Fruit fly (Drosophila melanogaster) whole organism, embryonic: Measurements from ENCODE around the gene CG8675.
A peak's percentile ranks its signal among the peaks of the same experiment; 100 is the strongest.

ENCODE experiments used
- Atf3 ChIP-seq: fragments of 200-800 bp; sonication (Bioruptor generic); optimal IDR thresholded peaks from 3 replicates; lab custom pipeline; 2016; ENCODE audit warnings: missing biosample characterization, missing genetic modification characterization
- CG12659 ChIP-seq: fragments of 200-800 bp; sonication (Bioruptor generic); optimal IDR thresholded peaks from 3 replicates; lab custom pipeline; 2017; ENCODE audit warnings: mild to moderate bottlenecking, missing biosample characterization, missing genetic modification reagents, missing genetic modification characterization
- CG13894 ChIP-seq: fragments of 200-800 bp; sonication (Bioruptor generic); optimal IDR thresholded peaks from 3 replicates; lab custom pipeline; 2018; ENCODE audit warnings: missing biosample characterization, mild to moderate bottlenecking, missing genetic modification characterization, moderate library complexity
- CG17385 ChIP-seq: fragments of 200-800 bp; sonication (Bioruptor generic); optimal IDR thresholded peaks from 3 replicates; lab custom pipeline; 2018; ENCODE audit warnings: missing biosample characterization, mild to moderate bottlenecking, missing genetic modification characterization
- CG17829 ChIP-seq: fragments of 200-800 bp; optimal IDR thresholded peaks from 2 replicates; lab custom pipeline; 2019; ENCODE audit warnings: missing biosample characterization, mild to moderate bottlenecking, missing genetic modification characterization, moderate library complexity
- CG18599 ChIP-seq: fragments of 200-800 bp; sonication (Bioruptor generic); optimal IDR thresholded peaks from 3 replicates; lab custom pipeline; 2017; ENCODE audit warnings: missing biosample characterization, missing genetic modification characterization, mild to moderate bottlenecking, moderate library complexity, missing genetic modification reagents
- CG2116 ChIP-seq: fragments of 200-800 bp; sonication (Bioruptor generic); optimal IDR thresholded peaks from 3 replicates; lab custom pipeline; 2018; ENCODE audit warnings: missing biosample characterization, mild to moderate bottlenecking, missing genetic modification characterization
- CG2678 ChIP-seq: fragments of 200-800 bp; sonication (Bioruptor generic); optimal IDR thresholded peaks from 3 replicates; lab custom pipeline; 2019; ENCODE audit warnings: missing biosample characterization, mild to moderate bottlenecking, missing genetic modification characterization, moderate library complexity
- CG3726 ChIP-seq: fragments of 200-800 bp; sonication (Bioruptor generic); IDR thresholded peaks from 3 replicates; pipeline ENCODE4, ENCODE4 v1.3.6; 2022; ENCODE audit warnings: missing biosample characterization, missing genetic modification characterization
- CG3838 ChIP-seq: fragments of 200-800 bp; sonication (Bioruptor generic); optimal IDR thresholded peaks from 3 replicates; lab custom pipeline; 2016; ENCODE audit warnings: missing biosample characterization, missing genetic modification characterization
- CG3847 ChIP-seq: fragments of 200-800 bp; sonication (Bioruptor generic); IDR thresholded peaks from 2 replicates; pipeline ENCODE4 v1.3.6; 2022; ENCODE audit warnings: missing biosample characterization, missing genetic modification characterization
- CG4282 ChIP-seq: fragments of 200-800 bp; sonication (Bioruptor generic); optimal IDR thresholded peaks from 2 replicates; lab custom pipeline; 2016; ENCODE audit warnings: missing biosample characterization, missing genetic modification characterization
- CG4404 ChIP-seq: fragments of 200-800 bp; sonication (Bioruptor generic); IDR thresholded peaks from 2 replicates; pipeline ENCODE4 v1.3.6; 2022; ENCODE audit warnings: missing biosample characterization, missing genetic modification characterization
- CG8281 ChIP-seq: fragments of 200-800 bp; sonication (Bioruptor generic); optimal IDR thresholded peaks from 2 replicates; lab custom pipeline; 2018; ENCODE audit warnings: missing biosample characterization, mild to moderate bottlenecking, missing genetic modification characterization, moderate library complexity
- CG8478 ChIP-seq: fragments of >200 bp; optimal IDR thresholded peaks from 2 replicates; lab custom pipeline; 2018
- Dek ChIP-seq: fragments of 200-800 bp; sonication (Bioruptor generic); optimal IDR thresholded peaks from 3 replicates; lab custom pipeline; 2019; ENCODE audit warnings: missing biosample characterization, mild to moderate bottlenecking, missing genetic modification characterization, moderate library complexity
- Dfd ChIP-seq, 2 experiments: fragments of >200 bp; optimal IDR thresholded peaks; 2 replicates each; lab custom pipeline; 2017; ENCODE audit warnings: missing biosample characterization in 2 of 2, missing genetic modification characterization in 2 of 2
- Fer2 ChIP-seq: fragments of 200-800 bp; sonication (Bioruptor generic); optimal IDR thresholded peaks from 2 replicates; lab custom pipeline; 2018; ENCODE audit warnings: missing biosample characterization, mild to moderate bottlenecking, missing genetic modification characterization, moderate library complexity
- Hey ChIP-seq: fragments of 200-800 bp; sonication (Bioruptor generic); optimal IDR thresholded peaks from 3 replicates; lab custom pipeline; 2018; ENCODE audit warnings: missing biosample characterization, mild to moderate bottlenecking, missing genetic modification characterization
- Lim3 ChIP-seq: fragments of 200-800 bp; sonication (Bioruptor generic); IDR thresholded peaks from 2 replicates; pipeline ENCODE4 v1.3.6; 2022; ENCODE audit warnings: missing biosample characterization, missing genetic modification characterization
- MESR4 ChIP-seq: fragments of 200-800 bp; sonication (Bioruptor generic); optimal IDR thresholded peaks from 2 replicates; lab custom pipeline; 2018; ENCODE audit warnings: missing biosample characterization, mild to moderate bottlenecking, missing genetic modification characterization, moderate library complexity
- MTF-1 ChIP-seq: fragments of 200-800 bp; sonication (Bioruptor generic); optimal IDR thresholded peaks from 2 replicates; lab custom pipeline; 2018; ENCODE audit warnings: missing biosample characterization, mild to moderate bottlenecking, missing genetic modification characterization, borderline replicate concordance
- Med ChIP-seq: fragments of 200-800 bp; sonication (Bioruptor generic); peaks from one replicate; lab custom pipeline; 2016; ENCODE audit warnings: missing biosample characterization, missing genetic modification characterization, mild to moderate bottlenecking, inconsistent platforms, moderate library complexity
- Neu2 ChIP-seq: fragments of 200-800 bp; sonication (Bioruptor generic); optimal IDR thresholded peaks from 3 replicates; lab custom pipeline; 2016; ENCODE audit warnings: missing biosample characterization, missing genetic modification characterization, borderline replicate concordance
- Ptx1 ChIP-seq: fragments of 200-800 bp; sonication (Bioruptor generic); IDR thresholded peaks from 2 replicates; pipeline ENCODE4 v1.3.6; 2022; ENCODE audit warnings: missing biosample characterization, missing genetic modification characterization
- Side ChIP-seq: fragments of 200-800 bp; sonication (Bioruptor generic); optimal IDR thresholded peaks from 2 replicates; lab custom pipeline; 2016; ENCODE audit warnings: missing biosample characterization, missing genetic modification characterization
- Sox102F ChIP-seq: fragments of 200-800 bp; sonication (Bioruptor generic); optimal IDR thresholded peaks from 2 replicates; lab custom pipeline; 2018; ENCODE audit warnings: missing biosample characterization, mild to moderate bottlenecking, missing genetic modification characterization, moderate library complexity
- Vsx1 ChIP-seq: fragments of 200-800 bp; sonication (Bioruptor generic); optimal IDR thresholded peaks from 2 replicates; lab custom pipeline; 2017; ENCODE audit warnings: missing biosample characterization, mild to moderate bottlenecking, missing genetic modification characterization, missing genetic modification reagents
- ac ChIP-seq: fragments of 200-800 bp; sonication (Bioruptor generic); optimal IDR thresholded peaks from 3 replicates; lab custom pipeline; 2017; ENCODE audit warnings: missing biosample characterization, mild to moderate bottlenecking, missing genetic modification characterization
- aop ChIP-seq: fragments of 200-800 bp; sonication (Bioruptor generic); IDR thresholded peaks from 2 replicates; pipeline ENCODE4 v1.3.6; 2022; ENCODE audit warnings: missing biosample characterization, missing genetic modification characterization
- bcd ChIP-seq: fragments of 200-800 bp; sonication (Bioruptor generic); optimal IDR thresholded peaks from 2 replicates; lab custom pipeline; 2017; ENCODE audit warnings: missing biosample characterization, mild to moderate bottlenecking, missing genetic modification characterization
- cato ChIP-seq: fragments of 200-800 bp; sonication (Bioruptor generic); optimal IDR thresholded peaks from 2 replicates; lab custom pipeline; 2016; ENCODE audit warnings: missing biosample characterization, missing genetic modification characterization, borderline replicate concordance
- chinmo ChIP-seq: fragments of 200-800 bp; sonication (Bioruptor generic); IDR thresholded peaks from 4 replicates; pipeline ENCODE4 v1.3.6; 2022; ENCODE audit warnings: missing biosample characterization, missing genetic modification characterization; ENCODE audit not compliant: partially characterized antibody
- ewg ChIP-seq: fragments of 200-800 bp; sonication (Bioruptor generic); optimal IDR thresholded peaks from 3 replicates; lab custom pipeline; 2017; ENCODE audit warnings: mild to moderate bottlenecking, missing biosample characterization, missing genetic modification reagents, missing genetic modification characterization
- exex ChIP-seq: fragments of 200-800 bp; sonication (Bioruptor generic); optimal IDR thresholded peaks from 4 replicates; lab custom pipeline; 2018; ENCODE audit warnings: missing biosample characterization, mild to moderate bottlenecking, missing genetic modification characterization, moderate library complexity
- fd96Cb ChIP-seq: fragments of 200-800 bp; sonication (Bioruptor generic); optimal IDR thresholded peaks from 2 replicates; lab custom pipeline; 2018; ENCODE audit warnings: missing biosample characterization, mild to moderate bottlenecking, missing genetic modification characterization, moderate library complexity
- gsb ChIP-seq: fragments of 200-800 bp; sonication (Bioruptor generic); IDR thresholded peaks from 2 replicates; pipeline ENCODE4 v1.3.6; 2022; ENCODE audit warnings: missing biosample characterization, missing genetic modification characterization
- gsb-n ChIP-seq: fragments of 200-800 bp; sonication (Bioruptor generic); optimal IDR thresholded peaks from 3 replicates; lab custom pipeline; 2018; ENCODE audit warnings: missing biosample characterization, mild to moderate bottlenecking, missing genetic modification characterization
- hb ChIP-seq: fragments of 200-800 bp; sonication (Bioruptor generic); IDR thresholded peaks from 3 replicates; pipeline ENCODE4 v1.3.6; 2022; ENCODE audit warnings: missing biosample characterization, missing genetic modification characterization; ENCODE audit not compliant: partially characterized antibody
- mam ChIP-seq: fragments of 200-800 bp; sonication (Bioruptor generic); optimal IDR thresholded peaks from 3 replicates; lab custom pipeline; 2016; ENCODE audit warnings: missing biosample characterization, missing genetic modification characterization
- mirr ChIP-seq: fragments of 200-800 bp; sonication (Bioruptor generic); optimal IDR thresholded peaks from 3 replicates; lab custom pipeline; 2018; ENCODE audit warnings: missing biosample characterization, mild to moderate bottlenecking, missing genetic modification characterization
- pzg ChIP-seq: fragments of 200-800 bp; sonication (Bioruptor generic); optimal IDR thresholded peaks from 3 replicates; lab custom pipeline; 2018; ENCODE audit warnings: missing biosample characterization, mild to moderate bottlenecking, missing genetic modification characterization, moderate library complexity
- rib ChIP-seq: fragments of 200-800 bp; sonication (Bioruptor generic); IDR thresholded peaks from 2 replicates; pipeline ENCODE4 v1.3.6; 2022; ENCODE audit warnings: missing biosample characterization, missing genetic modification characterization
- row ChIP-seq: fragments of 200-800 bp; sonication (Bioruptor generic); IDR thresholded peaks from 3 replicates; pipeline ENCODE4 v1.3.6; 2022; ENCODE audit warnings: missing biosample characterization, missing genetic modification characterization
- sisA ChIP-seq: fragments of 200-800 bp; sonication (Bioruptor generic); IDR thresholded peaks from 2 replicates; pipeline ENCODE4 v1.3.6; 2022; ENCODE audit warnings: missing biosample characterization, missing genetic modification characterization
- sna ChIP-seq: fragments of 200-800 bp; sonication (Bioruptor generic); IDR thresholded peaks from 2 replicates; pipeline ENCODE4 v1.3.6; 2022; ENCODE audit warnings: missing biosample characterization, missing genetic modification characterization; ENCODE audit not compliant: partially characterized antibody
- sug ChIP-seq: fragments of 200-800 bp; optimal IDR thresholded peaks from 2 replicates; lab custom pipeline; 2019; ENCODE audit warnings: missing biosample characterization, mild to moderate bottlenecking, missing genetic modification characterization, moderate library complexity
- vvl ChIP-seq: fragments of 200-800 bp; sonication (Bioruptor generic); IDR thresholded peaks from 2 replicates; pipeline ENCODE4 v1.3.6; 2022; ENCODE audit warnings: missing biosample characterization, missing genetic modification characterization
- zen2 ChIP-seq: fragments of 200-800 bp; sonication (Bioruptor generic); IDR thresholded peaks from 3 replicates; pipeline ENCODE4 v1.3.6; 2022; ENCODE audit warnings: missing biosample characterization, missing genetic modification characterization; ENCODE audit not compliant: partially characterized antibody

Gene CG8675

dm6 chrX:17294979-17295378 is 45.7 kb upstream of the CG8675 start (continued):
- no peak for TF ChIP-seq CG8478 (lab: Kevin White, UChicago)
- TF ChIP-seq CG3726 (GFP tag; lab: Robert Waterston, UW): no peak
- TF ChIP-seq MTF-1 (GFP tag; lab: Kevin White, UChicago): no peak
- peak; percentile 54 for TF ChIP-seq Med (GFP tag; lab: Kevin White, UChicago)
- TF ChIP-seq Dfd (GFP tag; optimal IDR thresholded peaks at IDR 0.05; lab: Kevin White, UChicago): no peak
- TF ChIP-seq fd96Cb (tag; lab: Kevin White, UChicago): no peak
- no peak for TF ChIP-seq sisA (GFP tag; lab: Robert Waterston, UW)
- TF ChIP-seq mirr (GFP tag; lab: Kevin White, UChicago): no peak
- TF ChIP-seq aop (GFP tag; lab: Robert Waterston, UW): no peak
- peak; percentile 18 for TF ChIP-seq CG2678 (tag; lab: Kevin White, UChicago)
- no peak for TF ChIP-seq gsb
- no peak for TF ChIP-seq Lim3 (GFP tag; lab: Robert Waterston, UW)
- TF ChIP-seq CG3838: no peak
- no peak for TF ChIP-seq CG2116 (GFP tag; lab: Kevin White, UChicago)
- TF ChIP-seq Atf3: no peak
- peak; percentile 39; the same call in 2 of the 3 replicates for TF ChIP-seq row (GFP tag; lab: Robert Waterston, UW)
- no peak for TF ChIP-seq sna (GFP tag; lab: Robert Waterston, UW)
- no peak for TF ChIP-seq CG12659 (GFP tag; lab: Kevin White, UChicago)
- TF ChIP-seq Fer2: no peak
- no peak for TF ChIP-seq CG4282
- no peak for TF ChIP-seq Neu2
- TF ChIP-seq rib (GFP tag; lab: Robert Waterston, UW): no peak
- 0 out of 2 replicates have a peak, but pooled peaks have one; percentile 11 for TF ChIP-seq CG4404 (GFP tag; lab: Robert Waterston, UW)
- peak; percentile 49; the same call in 1 of the 2 replicates for TF ChIP-seq vvl (GFP tag; lab: Robert Waterston, UW)
- TF ChIP-seq MESR4 (GFP tag; lab: Kevin White, UChicago): no peak
- no peak for TF ChIP-seq hb (GFP tag; lab: Robert Waterston, UW)

dm6 chrX:17294169-17294833 is 45.0 kb upstream of the CG8675 start:
- no peak for TF ChIP-seq Side
- no peak for TF ChIP-seq zen2 (GFP tag; lab: Robert Waterston, UW)
- TF ChIP-seq CG17829 (tag; lab: Kevin White, UChicago): no peak
- TF ChIP-seq exex (tag; lab: Kevin White, UChicago): peak; percentile 28
- 0 out of 3 replicates have a peak, but pooled peaks have one; percentile 3 for TF ChIP-seq row (GFP tag; lab: Robert Waterston, UW)
- no peak for TF ChIP-seq bcd (GFP tag; lab: Kevin White, UChicago)
- no peak for TF ChIP-seq Dfd (GFP tag; optimal IDR thresholded peaks at IDR 0.05; lab: Kevin White, UChicago)
- no peak for TF ChIP-seq Dek
- TF ChIP-seq Vsx1 (GFP tag; lab: Kevin White, UChicago): peak; percentile 21
- no peak for TF ChIP-seq cato (GFP tag; lab: Kevin White, UChicago)
- no peak for TF ChIP-seq MTF-1 (GFP tag; lab: Kevin White, UChicago)
- no peak for TF ChIP-seq pzg
- TF ChIP-seq CG8281 (tag; lab: Kevin White, UChicago): peak; percentile 13
- TF ChIP-seq gsb-n (tag; lab: Kevin White, UChicago): no peak
- no peak for TF ChIP-seq mam (GFP tag; lab: Kevin White, UChicago)
- peak; percentile 63 for TF ChIP-seq sug (tag; lab: Kevin White, UChicago)
- no peak for TF ChIP-seq Ptx1 (GFP tag; lab: Robert Waterston, UW)
- no peak for TF ChIP-seq CG17385 (GFP tag; lab: Kevin White, UChicago)
- peak; percentile 71; the same call in 2 of the 4 replicates for TF ChIP-seq chinmo (GFP tag; lab: Robert Waterston, UW)
- no peak for TF ChIP-seq ac
- peak; percentile 2 for TF ChIP-seq Sox102F (GFP tag; lab: Kevin White, UChicago)
- no peak for TF ChIP-seq ewg
- no peak for TF ChIP-seq CG18599 (GFP tag; lab: Kevin White, UChicago)
- TF ChIP-seq CG3847 (GFP tag; lab: Robert Waterston, UW): no peak
- peak; percentile 12 for TF ChIP-seq Hey
- peak; percentile 9 for TF ChIP-seq CG13894
